Worm (Caenorhabditis elegans) whole organism, L4 larva: ENCODE data around the gene D1005.6.

Experiments
- dmd-9 ChIP-seq: fragments of 200-800 bp; sonication (Bioruptor generic); IDR thresholded peaks from 2 replicates; pipeline ENCODE4 v1.3.6; 2022; ENCODE audit warnings: missing genetic modification reagents, missing genetic modification characterization, missing compliant biosample characterization
- jun-1 ChIP-seq: fragments of 150-350 bp; optimal IDR thresholded peaks from 2 replicates; lab custom pipeline; 2014; ENCODE audit warnings: missing biosample characterization, missing genetic modification reagents, missing genetic modification characterization
- mdl-1 ChIP-seq, 2 experiments: fragments of 150-350 bp in 1 of 2; sonication (generic microtip) in 1 of 2; optimal IDR thresholded peaks; 2 replicates each; lab custom pipeline; 2014 to 2017; ENCODE audit warnings: missing biosample characterization in 2 of 2, missing genetic modification characterization in 2 of 2
- nhr-11 ChIP-seq: fragments of 150-350 bp; optimal IDR thresholded peaks from 2 replicates; lab custom pipeline; 2014; ENCODE audit warnings: missing biosample characterization, missing genetic modification characterization
- nhr-28 ChIP-seq: fragments of 150-350 bp; optimal IDR thresholded peaks from 2 replicates; lab custom pipeline; 2014; ENCODE audit warnings: missing biosample characterization, missing genetic modification characterization
- unc-62 ChIP-seq, 3 experiments: fragments of 150-350 bp in 1 of 3; sonication (generic microtip); optimal IDR thresholded peaks in 2 of 3; peaks in 1 of 3; 1 replicate in 1 of 3; 2 replicates in 2 of 3; lab custom pipeline; 2014 to 2017; ENCODE audit warnings: missing biosample characterization in 3 of 3, missing genetic modification characterization in 3 of 3, missing genetic modification reagents in 3 of 3, missing genotype in 1 of 3
- ztf-11 ChIP-seq: fragments of 150-350 bp; optimal IDR thresholded peaks from 2 replicates; lab custom pipeline; 2014; ENCODE audit warnings: missing biosample characterization, missing genetic modification characterization

DNA sequence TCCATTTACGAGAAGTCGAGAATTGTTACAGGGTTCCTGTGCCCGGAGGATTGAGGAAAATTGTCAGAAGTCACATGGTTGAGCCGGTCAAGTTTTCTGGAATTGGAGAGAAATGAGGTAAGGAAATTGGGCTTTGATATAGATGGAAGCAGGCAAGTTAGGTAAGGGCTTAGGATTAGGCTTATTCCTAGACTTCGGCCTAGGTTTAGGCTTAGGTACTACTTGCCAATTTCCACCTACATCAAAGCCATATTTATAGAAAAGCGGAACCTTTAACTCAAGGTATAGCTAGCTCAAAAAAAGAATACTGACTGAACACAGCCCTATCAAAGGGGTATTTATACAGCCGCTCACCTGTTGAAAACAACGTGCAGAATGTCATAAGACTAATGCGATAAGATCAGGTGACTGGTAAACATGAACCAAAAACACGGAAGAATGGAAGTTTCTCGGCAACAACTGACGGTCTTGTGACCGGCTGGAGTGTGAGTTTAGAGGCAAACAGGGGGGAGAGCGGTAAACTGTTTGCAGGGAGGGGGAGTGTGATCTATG is 40.0 kb upstream of the D1005.6 start:
- TF ChIP-seq ztf-11 (tag; lab: Kevin White, UChicago) (no peak), unc-62 (GFP tag; optimal IDR thresholded peaks at IDR 0.05 in 1 of 2; lab: Kevin White, UChicago) (peak in 1 of 2 experiments; percentile 100), unc-62 (tag; optimal IDR thresholded peaks at IDR 0.05; lab: Kevin White, UChicago) (no peak), nhr-11 (tag; lab: Kevin White, UChicago) (peak; percentile 97), dmd-9 (GFP tag; lab: Robert Waterston, UW) (no peak), jun-1 (tag; lab: Kevin White, UChicago) (peak; percentile 74), mdl-1 (tag; optimal IDR thresholded peaks at IDR 0.05; lab: Kevin White, UChicago) (peak; percentile 82 to 84), nhr-28 (tag; lab: Kevin White, UChicago) (peak; percentile 97)
